Worm (Caenorhabditis elegans) whole organism, L4/young adult: ENCODE results near the gene Y54G11A.1.

Experiments
- W03F9.2 ChIP-seq: fragments of 150-350 bp; optimal IDR thresholded peaks from 2 replicates; lab custom pipeline; 2014; ENCODE audit warnings: missing biosample characterization, missing genetic modification characterization
- dao-5 ChIP-seq: sonication (generic microtip); optimal IDR thresholded peaks from 2 replicates; lab custom pipeline; 2016; ENCODE audit warnings: missing genotype, missing genetic modification characterization, moderate library complexity, missing compliant biosample characterization
- him-1 ChIP-seq: sonication (generic microtip); optimal IDR thresholded peaks from 2 replicates; lab custom pipeline; 2016; ENCODE audit warnings: missing genotype, missing genetic modification reagents, missing genetic modification characterization, missing compliant biosample characterization

ce11 chrII:14236569-14236968, 32.4 kb downstream of the Y54G11A.1 start:
- no peak for TF ChIP-seq him-1
- no peak for TF ChIP-seq dao-5
- no peak for TF ChIP-seq W03F9.2
